Comparison of ENCODE assay signal across 3 worm cellular contexts in genomic region chrIII:4223668-4224127, ce11.
A peak's percentile ranks its signal among the peaks of the same experiment; 100 is the strongest.
TF ChIP-seq lines count a peak whose summit lies in the region.

No protein-coding gene starts in this region.

TF ChIP-seq in whole organism, L1 larva, 84 proteins besides CTCF, POLR2A, EP300 and RAD21 (continued from another document and continues in another):
- no peak for TF ChIP-seq Y116A8C.19 (tag; optimal IDR thresholded peaks at IDR 0.05; lab: Kevin White, UChicago; ENCODE audit: borderline replicate concordance)
- TF ChIP-seq elt-3 (tag; optimal IDR thresholded peaks at IDR 0.05; lab: Kevin White, UChicago): peak in 2 of 6 experiments; percentile 15 to 57
- peak; percentile 72 for TF ChIP-seq unc-130 (tag; optimal IDR thresholded peaks at IDR 0.05; lab: Kevin White, UChicago)
- peak; percentile 78 for TF ChIP-seq irx-1 (tag; optimal IDR thresholded peaks at IDR 0.05; lab: Kevin White, UChicago)
- TF ChIP-seq lin-13 (GFP tag; optimal IDR thresholded peaks at IDR 0.05; lab: Kevin White, UChicago): peak; percentile 62
- TF ChIP-seq isw-1 (GFP tag; IDR thresholded peaks at IDR 0.05; lab: Robert Waterston, UW): peak; percentile 66
- peak; percentile 41 for TF ChIP-seq zag-1 (tag; optimal IDR thresholded peaks at IDR 0.05; lab: Kevin White, UChicago)
- peak; percentile 90 for TF ChIP-seq nhr-20 (tag; optimal IDR thresholded peaks at IDR 0.05; lab: Kevin White, UChicago)
- peak; percentile 79 for TF ChIP-seq rnt-1 (tag; optimal IDR thresholded peaks at IDR 0.05; lab: Kevin White, UChicago)
- peak; percentile 87 for TF ChIP-seq unc-86 (tag; optimal IDR thresholded peaks at IDR 0.05; lab: Kevin White, UChicago)
- TF ChIP-seq zip-4 (GFP tag; optimal IDR thresholded peaks at IDR 0.05; lab: Kevin White, UChicago): no peak
- TF ChIP-seq tbx-2 (tag; optimal IDR thresholded peaks at IDR 0.05; lab: Kevin White, UChicago): peak; percentile 87
- TF ChIP-seq xbp-1 (tag; optimal IDR thresholded peaks at IDR 0.05; lab: Kevin White, UChicago): peak; percentile 80
- peak; percentile 38 for TF ChIP-seq lin-39 (tag; optimal IDR thresholded peaks at IDR 0.05; lab: Kevin White, UChicago)
- TF ChIP-seq jun-1 (tag; optimal IDR thresholded peaks at IDR 0.05; lab: Kevin White, UChicago): peak; percentile 91
- TF ChIP-seq pag-3 (tag; optimal IDR thresholded peaks at IDR 0.05; lab: Kevin White, UChicago; ENCODE audit: borderline replicate concordance, insufficient read depth): peak; percentile 64
- TF ChIP-seq mab-9 (GFP tag; IDR thresholded peaks at IDR 0.05; lab: Robert Waterston, UW): no peak
- TF ChIP-seq pqm-1 (tag; optimal IDR thresholded peaks at IDR 0.05; lab: Kevin White, UChicago): no peak
- TF ChIP-seq unc-98 (GFP tag; IDR thresholded peaks at IDR 0.05; lab: Robert Waterston, UW): 0 out of 2 replicates have a peak, but pooled peaks have one; percentile 12
- TF ChIP-seq ceh-90 (tag; optimal IDR thresholded peaks at IDR 0.05; lab: Kevin White, UChicago): no peak
- peak; percentile 95 for TF ChIP-seq dsc-1 (tag; optimal IDR thresholded peaks at IDR 0.05; lab: Kevin White, UChicago)
- peak; percentile 89 for TF ChIP-seq egl-13 (tag; optimal IDR thresholded peaks at IDR 0.05; lab: Kevin White, UChicago)
- TF ChIP-seq nhr-90 (tag; optimal IDR thresholded peaks at IDR 0.05; lab: Kevin White, UChicago; ENCODE audit: poor library complexity): peak; percentile 32
- peak; percentile 88 for TF ChIP-seq swsn-7 (tag; optimal IDR thresholded peaks at IDR 0.05; lab: Kevin White, UChicago)
- TF ChIP-seq skn-1 (tag; optimal IDR thresholded peaks at IDR 0.05; lab: Kevin White, UChicago): peak; percentile 73
- peak; percentile 72 for TF ChIP-seq mef-2 (tag; optimal IDR thresholded peaks at IDR 0.05; lab: Kevin White, UChicago)
- peak; percentile 45 to 54 (median 49) for TF ChIP-seq dpl-1 (GFP tag; optimal IDR thresholded peaks at IDR 0.05; lab: Kevin White, UChicago)
- peak in 1 of 2 experiments; percentile 89 for TF ChIP-seq mdl-1 (tag; optimal IDR thresholded peaks at IDR 0.05; lab: Kevin White, UChicago)
- TF ChIP-seq vab-15 (tag; optimal IDR thresholded peaks at IDR 0.05; lab: Kevin White, UChicago): no peak
- peak; percentile 50; the same call in 1 of the 2 replicates for TF ChIP-seq ceh-88 (GFP tag; IDR thresholded peaks at IDR 0.05; lab: Robert Waterston, UW)
- TF ChIP-seq sptf-1 (tag; optimal IDR thresholded peaks at IDR 0.05; lab: Kevin White, UChicago): no peak
- no peak for TF ChIP-seq hlh-17 (GFP tag; optimal IDR thresholded peaks at IDR 0.05; lab: Kevin White, UChicago; ENCODE audit: borderline replicate concordance)
- peak; percentile 39 for TF ChIP-seq lin-15B (tag; optimal IDR thresholded peaks at IDR 0.05; lab: Kevin White, UChicago)
- TF ChIP-seq aha-1 (tag; optimal IDR thresholded peaks at IDR 0.05; lab: Kevin White, UChicago): no peak
- peak; percentile 98 for TF ChIP-seq lin-14 (GFP tag; optimal IDR thresholded peaks at IDR 0.05; lab: Kevin White, UChicago)
- peak; percentile 96 for TF ChIP-seq nhr-71 (tag; optimal IDR thresholded peaks at IDR 0.05; lab: Kevin White, UChicago)
- peak; percentile 51 to 85 (median 70) for TF ChIP-seq ceh-82 (tag; optimal IDR thresholded peaks at IDR 0.05; lab: Kevin White, UChicago)
- peak; percentile 61 for TF ChIP-seq ztf-4 (tag; optimal IDR thresholded peaks at IDR 0.05; lab: Kevin White, UChicago)
- peak; percentile 73 to 76 for TF ChIP-seq efl-1 (optimal IDR thresholded peaks at IDR 0.05; lab: Kevin White, UChicago)
- peak; percentile 25 to 93 for TF ChIP-seq efl-1 (GFP tag; optimal IDR thresholded peaks at IDR 0.05 in 1 of 2; lab: Kevin White, UChicago)
- no peak for TF ChIP-seq tlp-1 (tag; optimal IDR thresholded peaks at IDR 0.05; lab: Kevin White, UChicago)
- no peak for TF ChIP-seq nhr-12 (tag; optimal IDR thresholded peaks at IDR 0.05; lab: Kevin White, UChicago)

TF ChIP-seq in whole organism, L3 larva, 47 proteins besides CTCF, POLR2A, EP300 and RAD21 (continued from another document):
- TF ChIP-seq nhr-76 (tag; optimal IDR thresholded peaks at IDR 0.05; lab: Kevin White, UChicago) (no peak), mml-1 (tag; optimal IDR thresholded peaks at IDR 0.05; lab: Kevin White, UChicago) (no peak), hmg-11 (tag; optimal IDR thresholded peaks at IDR 0.05; lab: Kevin White, UChicago) (peak; percentile 92), R02D3.7 (tag; optimal IDR thresholded peaks at IDR 0.05; lab: Kevin White, UChicago) (peak; percentile 35), tbx-2 (tag; optimal IDR thresholded peaks at IDR 0.05; lab: Kevin White, UChicago) (peak; percentile 71), snpc-4 (tag; optimal IDR thresholded peaks at IDR 0.05; lab: Kevin White, UChicago) (peak; percentile 11), fos-1 (tag; optimal IDR thresholded peaks at IDR 0.05; lab: Kevin White, UChicago) (peak; percentile 45), nhr-77 (tag; optimal IDR thresholded peaks at IDR 0.05; lab: Kevin White, UChicago) (no peak), egl-27 (tag; optimal IDR thresholded peaks at IDR 0.05; lab: Kevin White, UChicago) (peak; percentile 76), pha-4 (tag; optimal IDR thresholded peaks at IDR 0.05; lab: Kevin White, UChicago) (peak; percentile 81), ceh-9 (tag; optimal IDR thresholded peaks at IDR 0.05; lab: Kevin White, UChicago) (no peak), zag-1 (tag; optimal IDR thresholded peaks at IDR 0.05; lab: Kevin White, UChicago) (peak; percentile 56), daf-12 (tag; optimal IDR thresholded peaks at IDR 0.05; lab: Kevin White, UChicago) (no peak), ztf-4 (tag; optimal IDR thresholded peaks at IDR 0.05; lab: Kevin White, UChicago) (no peak), ama-1 (optimal IDR thresholded peaks at IDR 0.05; lab: Kevin White, UChicago) (no peak), nfya-1 (tag; optimal IDR thresholded peaks at IDR 0.05; lab: Kevin White, UChicago; ENCODE audit: insufficient read depth) (peak; percentile 95), ceh-28 (tag; optimal IDR thresholded peaks at IDR 0.05; lab: Kevin White, UChicago) (peak; percentile 27), nhr-25 (tag; optimal IDR thresholded peaks at IDR 0.05; lab: Kevin White, UChicago) (peak; percentile 20), nhr-11 (tag; optimal IDR thresholded peaks at IDR 0.05; lab: Kevin White, UChicago) (peak; percentile 88), nhr-23 (tag; optimal IDR thresholded peaks at IDR 0.05; lab: Kevin White, UChicago) (peak; percentile 26), ceh-82 (tag; optimal IDR thresholded peaks at IDR 0.05; lab: Kevin White, UChicago) (peak; percentile 28), unc-62 (GFP tag; optimal IDR thresholded peaks at IDR 0.05; lab: Kevin White, UChicago) (peak; percentile 49), nhr-43 (tag; optimal IDR thresholded peaks at IDR 0.05; lab: Kevin White, UChicago; ENCODE audit: poor library complexity, severe bottlenecking) (peak; percentile 51), skn-1 (tag; optimal IDR thresholded peaks at IDR 0.05; lab: Kevin White, UChicago) (peak; percentile 74), egl-5 (tag; optimal IDR thresholded peaks at IDR 0.05; lab: Kevin White, UChicago) (peak; percentile 95), fkh-10 (GFP tag; optimal IDR thresholded peaks at IDR 0.05; lab: Kevin White, UChicago) (no peak), sea-2 (GFP tag; optimal IDR thresholded peaks at IDR 0.05; lab: Kevin White, UChicago) (peak; percentile 38)

TF ChIP-seq in whole organism, young adult, 124 proteins besides CTCF, POLR2A, EP300 and RAD21 (continued from another document):
- TF ChIP-seq tbp1 (GFP tag; optimal IDR thresholded peaks at IDR 0.05; lab: Kevin White, UChicago): peak; percentile 42
- peak; percentile 87 for TF ChIP-seq somi-1 (GFP tag; optimal IDR thresholded peaks at IDR 0.05; lab: Kevin White, UChicago)
- no peak for TF ChIP-seq zim-3 (tag; optimal IDR thresholded peaks at IDR 0.05; lab: Kevin White, UChicago)
- no peak for TF ChIP-seq sea-2 (GFP tag; IDR thresholded peaks at IDR 0.05; lab: Robert Waterston, UW)
- TF ChIP-seq snpc-1.1 (tag; optimal IDR thresholded peaks at IDR 0.05; lab: Kevin White, UChicago; ENCODE audit: insufficient read depth): no peak
- no peak for TF ChIP-seq repo-1 (tag; optimal IDR thresholded peaks at IDR 0.05; lab: Kevin White, UChicago)
- TF ChIP-seq nhr-80 (tag; optimal IDR thresholded peaks at IDR 0.05; lab: Kevin White, UChicago): peak; percentile 91
- TF ChIP-seq Y53G8AR.9 (GFP tag; conservative IDR thresholded peaks at IDR 0.05; lab: Robert Waterston, UW): 0 out of 2 replicates have a peak, but pooled peaks have one; percentile 44
- TF ChIP-seq athp-1 (tag; optimal IDR thresholded peaks at IDR 0.05; lab: Kevin White, UChicago): no peak
- no peak for TF ChIP-seq B0035.1 (tag; optimal IDR thresholded peaks at IDR 0.05; lab: Kevin White, UChicago)
- no peak for TF ChIP-seq cebp-1 (GFP tag; IDR thresholded peaks at IDR 0.05; lab: Robert Waterston, UW)
- TF ChIP-seq cebp-1 (tag; optimal IDR thresholded peaks at IDR 0.05; lab: Kevin White, UChicago): peak; percentile 79
- peak; percentile 76 for TF ChIP-seq B0336.3 (GFP tag; IDR thresholded peaks at IDR 0.05; lab: Robert Waterston, UW)
- TF ChIP-seq dox-1 (GFP tag; IDR thresholded peaks at IDR 0.05; lab: Robert Waterston, UW): peak; percentile 86
- peak; percentile 13 for TF ChIP-seq nhr-90 (tag; optimal IDR thresholded peaks at IDR 0.05; lab: Kevin White, UChicago)
- no peak for TF ChIP-seq rec-8 (tag; optimal IDR thresholded peaks at IDR 0.05; lab: Kevin White, UChicago)
- TF ChIP-seq tlf-1 (GFP tag; optimal IDR thresholded peaks at IDR 0.05; lab: Kevin White, UChicago): no peak
- TF ChIP-seq C17E4.6 (GFP tag; IDR thresholded peaks at IDR 0.05; lab: Robert Waterston, UW): no peak
- TF ChIP-seq unc-62 (GFP tag; optimal IDR thresholded peaks at IDR 0.05; lab: Kevin White, UChicago): no peak
- peak; percentile 89 for TF ChIP-seq K12H6.12 (tag; optimal IDR thresholded peaks at IDR 0.05; lab: Kevin White, UChicago)
- peak; percentile 49; the same call in 1 of the 2 replicates for TF ChIP-seq egrh-3 (GFP tag; IDR thresholded peaks at IDR 0.05; lab: Robert Waterston, UW)
- peak; percentile 24 for TF ChIP-seq ZK185.1 (tag; optimal IDR thresholded peaks at IDR 0.05; lab: Kevin White, UChicago; ENCODE audit: poor library complexity, severe bottlenecking)
